Worm (Caenorhabditis elegans) whole organism, young adult: Measurements from ENCODE around the gene F21D9.4.

Experiments used
- C06A6.2 ChIP-seq: fragments of 200-800 bp; sonication (Bioruptor generic); conservative IDR thresholded peaks from 2 replicates; pipeline ENCODE4 v1.3.6; 2022; ENCODE audit warnings: missing genetic modification characterization, missing compliant biosample characterization
- C17E4.6 ChIP-seq: fragments of 200-800 bp; sonication (Bioruptor generic); IDR thresholded peaks from 2 replicates; pipeline ENCODE4 v1.3.6; 2022; ENCODE audit warnings: missing genetic modification reagents, missing genetic modification characterization, missing compliant biosample characterization
- F10E7.11 ChIP-seq: sonication (generic microtip); optimal IDR thresholded peaks from 2 replicates; lab custom pipeline; 2017; ENCODE audit warnings: mild to moderate bottlenecking, missing genetic modification characterization, moderate library complexity, missing compliant biosample characterization
- F57A8.1 ChIP-seq: fragments of 200-800 bp; sonication (Bioruptor generic); optimal IDR thresholded peaks from 2 replicates; lab custom pipeline; 2018; ENCODE audit warnings: mild to moderate bottlenecking, missing genetic modification characterization, moderate library complexity, missing compliant biosample characterization
- T26A5.8 ChIP-seq: sonication (generic microtip); optimal IDR thresholded peaks from 2 replicates; lab custom pipeline; 2016; ENCODE audit warnings: missing genetic modification characterization, missing compliant biosample characterization
- Y53F4B.3 ChIP-seq: fragments of 200-800 bp; sonication (Bioruptor generic); IDR thresholded peaks from 2 replicates; pipeline ENCODE4 v1.3.6; 2022; ENCODE audit warnings: missing genetic modification reagents, missing genetic modification characterization, missing compliant biosample characterization
- Y53G8AR.9 ChIP-seq: fragments of 200-800 bp; sonication (Bioruptor generic); conservative IDR thresholded peaks from 2 replicates; pipeline ENCODE4 v1.3.6; 2022; ENCODE audit warnings: missing genetic modification reagents, missing genetic modification characterization, missing compliant biosample characterization
- akir-1 ChIP-seq: fragments of 200-800 bp; sonication (Bioruptor generic); optimal IDR thresholded peaks from 2 replicates; lab custom pipeline; 2018; ENCODE audit warnings: mild to moderate bottlenecking, missing genetic modification characterization, moderate library complexity, missing compliant biosample characterization
- atf-7 ChIP-seq: sonication (generic microtip); optimal IDR thresholded peaks from 2 replicates; lab custom pipeline; 2017; ENCODE audit warnings: mild to moderate bottlenecking, missing genetic modification characterization, missing compliant biosample characterization
- bed-2 ChIP-seq: fragments of 200-800 bp; sonication (Bioruptor generic); IDR thresholded peaks from 2 replicates; pipeline ENCODE4 v1.3.6; 2022; ENCODE audit warnings: missing genetic modification reagents, missing genetic modification characterization, missing compliant biosample characterization
- ccch-3 ChIP-seq: fragments of 200-800 bp; sonication (Bioruptor generic); optimal IDR thresholded peaks from 2 replicates; lab custom pipeline; 2018; ENCODE audit warnings: mild to moderate bottlenecking, missing genetic modification characterization, missing compliant biosample characterization
- cebp-2 ChIP-seq: fragments of 200-800 bp; sonication (Bioruptor generic); IDR thresholded peaks from 2 replicates; pipeline ENCODE4 v1.3.6; 2022; ENCODE audit warnings: missing genetic modification characterization, missing compliant biosample characterization
- ceh-91 ChIP-seq: fragments of 200-800 bp; sonication (Bioruptor generic); IDR thresholded peaks from 2 replicates; pipeline ENCODE4 v1.3.6; 2022; ENCODE audit warnings: missing genetic modification reagents, missing genetic modification characterization, missing compliant biosample characterization
- chd-7 ChIP-seq: sonication (generic microtip); optimal IDR thresholded peaks from 2 replicates; lab custom pipeline; 2016; ENCODE audit warnings: mild to moderate bottlenecking, missing genetic modification characterization, moderate library complexity, missing compliant biosample characterization
- egl-18 ChIP-seq: fragments of 200-800 bp; sonication (Bioruptor generic); IDR thresholded peaks from 2 replicates; pipeline ENCODE4 v1.3.6; 2022; ENCODE audit warnings: missing genetic modification reagents, missing genetic modification characterization, missing compliant biosample characterization
- hsf-1 ChIP-seq: fragments of 200-800 bp; sonication (Bioruptor generic); IDR thresholded peaks from 2 replicates; pipeline ENCODE4 v1.3.6; 2022; ENCODE audit warnings: missing genetic modification reagents, missing genetic modification characterization, missing compliant biosample characterization
- lag-1 ChIP-seq: fragments of 200-800 bp; sonication (Bioruptor generic); IDR thresholded peaks from 2 replicates; pipeline ENCODE4 v1.3.6; 2022; ENCODE audit warnings: missing genetic modification reagents, missing genetic modification characterization, missing compliant biosample characterization
- let-526 ChIP-seq: fragments of 200-800 bp; sonication (Bioruptor generic); IDR thresholded peaks from 2 replicates; pipeline ENCODE4 v1.3.6; 2022; ENCODE audit warnings: missing genetic modification reagents, missing genetic modification characterization, missing compliant biosample characterization
- madf-10 ChIP-seq: sonication (generic microtip); optimal IDR thresholded peaks from 2 replicates; lab custom pipeline; 2016; ENCODE audit warnings: mild to moderate bottlenecking, missing genetic modification characterization, missing compliant biosample characterization
- nfya-2 ChIP-seq: fragments of 200-800 bp; sonication (Bioruptor generic); IDR thresholded peaks from 2 replicates; pipeline ENCODE4 v1.3.6; 2022; ENCODE audit warnings: missing genetic modification reagents, missing genetic modification characterization, missing compliant biosample characterization
- nhr-90 ChIP-seq: sonication (generic microtip); optimal IDR thresholded peaks from 2 replicates; lab custom pipeline; 2016; ENCODE audit warnings: missing genotype, mild to moderate bottlenecking, missing genetic modification characterization, missing compliant biosample characterization
- rec-8 ChIP-seq, 2 experiments: sonication (generic microtip); optimal IDR thresholded peaks; 2 replicates each; lab custom pipeline; 2016; ENCODE audit warnings: mild to moderate bottlenecking in 2 of 2, missing genetic modification characterization in 2 of 2, missing genetic modification reagents in 2 of 2, missing genotype in 2 of 2, missing biosample characterization in 1 of 2, missing compliant biosample characterization in 1 of 2, moderate library complexity in 1 of 2
- repo-1 ChIP-seq: sonication (generic microtip); optimal IDR thresholded peaks from 2 replicates; lab custom pipeline; 2017; ENCODE audit warnings: mild to moderate bottlenecking, missing genetic modification characterization, missing compliant biosample characterization
- rpc-1 ChIP-seq, 2 experiments: fragments of 150-350 bp in 1 of 2; sonication (generic microtip) in 1 of 2; optimal IDR thresholded peaks; 2 replicates each; lab custom pipeline; 2014 to 2018; ENCODE audit warnings: missing biosample characterization in 1 of 2, missing genetic modification characterization in 1 of 2, missing genetic modification reagents in 1 of 2, missing genotype in 1 of 2
- snpc-3.4 ChIP-seq: sonication (generic microtip); optimal IDR thresholded peaks from 2 replicates; lab custom pipeline; 2017; ENCODE audit warnings: missing genetic modification characterization, mild to moderate bottlenecking, missing compliant biosample characterization, antibody characterized with exemption, moderate library complexity, missing genotype, missing genetic modification reagents
- ztf-22 ChIP-seq: fragments of 200-800 bp; sonication (Bioruptor generic); optimal IDR thresholded peaks from 2 replicates; lab custom pipeline; 2018; ENCODE audit warnings: mild to moderate bottlenecking, missing genetic modification characterization, moderate library complexity, missing compliant biosample characterization
- ztf-28 ChIP-seq: fragments of 200-800 bp; sonication (Bioruptor generic); IDR thresholded peaks from 2 replicates; pipeline ENCODE4 v1.3.6; 2022; ENCODE audit warnings: missing genetic modification reagents, missing genetic modification characterization, missing compliant biosample characterization
- ztf-6 ChIP-seq: fragments of 200-800 bp; sonication (Bioruptor generic); IDR thresholded peaks from 2 replicates; pipeline ENCODE4 v1.3.6; 2022; ENCODE audit warnings: missing genetic modification reagents, missing genetic modification characterization, missing compliant biosample characterization

F21D9.4 gene

DNA sequence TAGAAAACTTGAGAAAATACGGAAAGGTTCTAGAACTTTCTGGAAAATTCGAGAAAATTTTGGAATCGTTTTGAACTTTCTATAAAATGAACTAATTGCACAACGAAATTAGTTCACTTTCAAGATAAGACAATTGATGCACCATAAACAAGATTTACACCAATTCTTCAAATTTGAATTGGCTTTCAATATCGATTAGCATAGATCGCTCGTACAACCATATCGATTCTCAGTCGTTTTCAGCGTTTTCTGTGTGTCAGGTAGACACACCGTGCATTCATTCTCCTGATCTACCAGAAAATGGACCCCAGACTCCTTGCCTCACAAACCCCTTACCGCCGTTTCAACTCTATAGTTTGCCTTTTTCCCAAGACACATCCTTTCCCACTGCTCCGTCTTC, 28.7 kb downstream of the F21D9.4 start, which contains the start of gene fbxb-117:
TSS of gene fbxb-117 (plus strand) at position 301 of the 400 bp plus-strand sequence.
- TF ChIP-seq C17E4.6 (GFP tag; lab: Robert Waterston, UW), result no peak
- TF ChIP-seq madf-10, result no peak
- no peak for TF ChIP-seq nfya-2 (GFP tag; lab: Robert Waterston, UW)
- TF ChIP-seq chd-7, result no peak
- no peak for TF ChIP-seq F10E7.11 (tag; lab: Kevin White, UChicago)
- no peak for TF ChIP-seq C06A6.2 (GFP tag; lab: Robert Waterston, UW)
- no peak for TF ChIP-seq snpc-3.4 (tag; lab: Kevin White, UChicago)
- no peak for TF ChIP-seq ztf-6 (GFP tag; lab: Robert Waterston, UW)
- no peak for TF ChIP-seq atf-7 (tag; lab: Kevin White, UChicago)
- TF ChIP-seq, all 124 proteins: peak for 0

DNA sequence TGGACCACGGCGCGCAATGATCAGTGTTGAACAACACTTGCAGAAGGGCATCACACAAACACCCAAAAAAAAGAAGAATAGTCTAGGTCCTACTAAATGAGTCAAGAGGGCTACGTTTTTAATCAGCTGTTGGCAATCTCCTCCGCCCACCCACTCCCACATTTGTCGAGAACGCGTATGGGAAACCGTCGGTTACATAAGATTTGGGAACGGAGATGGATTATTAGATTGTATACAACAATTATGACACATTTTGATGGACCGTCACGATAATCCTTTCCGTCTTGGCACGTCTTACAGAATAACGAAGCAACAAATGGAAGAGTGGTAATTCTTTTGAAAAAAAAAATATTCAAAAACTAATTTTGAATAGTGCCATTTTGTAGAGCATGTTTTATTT, 32.3 kb downstream of the F21D9.4 start:
- TF ChIP-seq ccch-3, result no peak
- TF ChIP-seq repo-1, result no peak
- TF ChIP-seq, all 124 proteins: peak for 0

DNA sequence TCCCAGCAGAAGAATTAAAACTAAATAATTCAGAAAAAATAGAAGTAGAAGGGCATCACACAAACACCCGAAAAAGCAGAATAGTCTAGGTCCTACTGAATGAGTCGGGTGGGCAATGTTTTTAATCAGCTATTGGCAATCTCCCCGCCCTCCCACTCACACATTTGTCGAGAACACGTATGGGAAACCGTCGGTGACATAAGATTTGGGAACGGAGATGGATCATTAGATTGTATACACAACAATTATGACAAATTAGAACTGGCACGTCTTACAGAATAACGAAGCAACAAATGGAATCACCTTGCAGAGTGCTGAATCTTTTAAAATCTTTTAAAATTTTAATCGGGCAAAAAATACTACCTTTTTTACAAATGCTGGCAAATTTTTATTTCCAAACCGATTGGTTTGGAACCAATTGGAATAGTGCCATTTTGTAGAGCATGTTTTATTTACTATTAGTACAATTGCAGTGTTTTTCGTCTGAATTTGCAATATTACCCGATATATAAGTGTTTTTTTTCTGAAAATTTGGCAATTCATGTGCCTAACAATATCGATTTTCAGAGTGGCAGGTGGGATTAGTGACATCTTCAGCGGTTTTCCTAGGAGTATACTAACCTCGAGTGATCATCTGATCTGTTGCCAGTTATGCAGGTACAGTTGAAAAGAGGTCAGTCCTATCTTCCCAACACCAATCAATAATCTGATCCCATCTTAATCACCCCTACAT, 34.6 kb downstream of the F21D9.4 start, which contains the start of the genes F55C9.3 and fbxb-57:
TSS of gene F55C9.3 (minus strand) at position 101 of the 733 bp plus-strand sequence.
TSS of gene fbxb-57 (plus strand) at position 683 of the 733 bp plus-strand sequence.
- TF ChIP-seq Y53G8AR.9 (GFP tag; lab: Robert Waterston, UW) (no peak), ztf-28 (GFP tag; lab: Robert Waterston, UW) (no peak), bed-2 (no peak), rec-8 (tag; optimal IDR thresholded peaks at IDR 0.05; lab: Kevin White, UChicago) (no peak)

DNA sequence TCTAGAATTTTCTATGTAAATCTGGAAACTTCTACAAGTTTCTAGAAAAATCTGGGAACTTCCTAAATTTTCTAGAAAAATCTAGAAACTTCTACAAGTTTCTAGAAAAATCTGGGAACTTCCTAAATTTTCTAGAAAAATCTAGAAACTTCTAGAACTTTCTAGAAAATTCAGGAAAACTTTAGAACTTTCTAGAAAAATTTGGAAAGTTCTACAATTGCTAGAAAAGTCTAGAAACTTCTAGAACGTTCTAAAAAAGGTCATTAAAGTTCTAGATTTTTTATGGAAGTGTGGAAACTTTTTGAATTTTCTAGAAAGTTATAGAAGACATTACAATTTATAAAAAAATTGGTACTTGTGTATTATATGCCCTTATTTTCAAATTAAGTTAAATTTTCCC, 39.4 kb downstream of the F21D9.4 start, which contains the start of gene F55C9.5:
TSS of gene F55C9.5 (minus strand) at position 101 of the 400 bp plus-strand sequence.
- TF ChIP-seq cebp-2 (GFP tag; lab: Robert Waterston, UW) (no peak), ztf-22 (GFP tag; lab: Kevin White, UChicago) (no peak), rpc-1 (optimal IDR thresholded peaks at IDR 0.05; lab: Kevin White, UChicago) (peak; percentile 12), rpc-1 (tag; optimal IDR thresholded peaks at IDR 0.05; lab: Kevin White, UChicago) (no peak), C06A6.2 (GFP tag; lab: Robert Waterston, UW) (no peak), T26A5.8 (tag; lab: Kevin White, UChicago) (no peak), hsf-1 (GFP tag; lab: Robert Waterston, UW) (peak; percentile 81), let-526 (GFP tag; lab: Robert Waterston, UW) (no peak), ceh-91 (GFP tag; lab: Robert Waterston, UW) (no peak)

DNA sequence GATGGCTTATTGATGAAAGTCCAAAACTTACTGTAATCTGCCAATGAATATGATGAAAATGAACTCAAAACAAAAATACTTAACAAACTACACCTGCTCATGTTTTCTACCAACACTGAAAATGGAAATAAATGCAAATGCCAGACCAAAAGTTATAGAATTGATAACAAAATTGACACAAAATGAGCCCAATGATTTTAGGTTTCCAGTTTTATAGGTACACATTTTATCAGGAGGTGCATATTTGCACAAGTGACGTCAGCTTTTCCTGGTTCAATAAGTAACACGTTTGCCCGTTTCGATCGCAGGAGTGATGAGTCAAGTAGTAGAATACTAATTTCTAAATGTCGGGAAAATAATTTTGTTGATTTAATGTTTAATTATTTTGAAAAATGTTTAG, 43.1 kb downstream of the F21D9.4 start, which contains the start of gene F55C9.6:
TSS of gene F55C9.6 (minus strand) at position 101 of the 400 bp plus-strand sequence.
- no peak for TF ChIP-seq Y53F4B.3
- no peak for TF ChIP-seq akir-1 (GFP tag; lab: Kevin White, UChicago)
- TF ChIP-seq F57A8.1 (GFP tag; lab: Kevin White, UChicago), result no peak
- no peak for TF ChIP-seq rpc-1 (optimal IDR thresholded peaks at IDR 0.05; lab: Kevin White, UChicago)
- TF ChIP-seq rpc-1 (tag; optimal IDR thresholded peaks at IDR 0.05; lab: Kevin White, UChicago), result no peak
- TF ChIP-seq lag-1 (GFP tag; lab: Robert Waterston, UW), result no peak
- TF ChIP-seq egl-18, result no peak
- no peak for TF ChIP-seq nhr-90 (tag; lab: Kevin White, UChicago)
- no peak for TF ChIP-seq nfya-2 (GFP tag; lab: Robert Waterston, UW)
- TF ChIP-seq, all 124 proteins: peak for 0
